Worm (Caenorhabditis elegans) whole organism, L4 larva: ENCODE measurements around the gene elo-5.
"Not testable (repeated sequence)": the region's sequence is repeated elsewhere in the genome, so short reads cannot be mapped to it uniquely, and the experiment has no call there.

Source experiments
- T26A8.4 ChIP-seq: fragments of 200-800 bp; sonication (Bioruptor generic); IDR thresholded peaks from 2 replicates; pipeline ENCODE4 v1.3.6; 2022; ENCODE audit warnings: missing genetic modification characterization, missing compliant biosample characterization
- Y48G9A.11 ChIP-seq: fragments of 200-800 bp; sonication (Bioruptor generic); IDR thresholded peaks from 2 replicates; pipeline ENCODE4 v1.3.6; 2022; ENCODE audit warnings: missing genetic modification reagents, missing genetic modification characterization, missing compliant biosample characterization
- ZK337.2 ChIP-seq: fragments of 200-800 bp; sonication (Bioruptor generic); IDR thresholded peaks from 2 replicates; pipeline ENCODE4 v1.3.6; 2022; ENCODE audit warnings: missing genetic modification reagents, missing genetic modification characterization, missing compliant biosample characterization
- aha-1 ChIP-seq: fragments of 150-350 bp; peaks from one replicate; lab custom pipeline; 2014; ENCODE audit warnings: missing biosample characterization, missing genetic modification characterization
- arid-1 ChIP-seq: fragments of 200-800 bp; sonication (Bioruptor generic); conservative IDR thresholded peaks from 2 replicates; pipeline ENCODE4 v1.3.6; 2022; ENCODE audit warnings: missing genetic modification reagents, missing genetic modification characterization, missing compliant biosample characterization
- ceh-20 ChIP-seq: fragments of 200-800 bp; sonication (Bioruptor generic); IDR thresholded peaks from 2 replicates; pipeline ENCODE4 v1.3.6; 2022; ENCODE audit warnings: missing genetic modification reagents, missing genetic modification characterization, missing compliant biosample characterization
- ceh-32 ChIP-seq: sonication (generic microtip); optimal IDR thresholded peaks from 2 replicates; lab custom pipeline; 2016; ENCODE audit warnings: mild to moderate bottlenecking, missing genetic modification characterization, missing compliant biosample characterization; ENCODE audit not compliant: poor library complexity
- ceh-44 ChIP-seq: fragments of 200-800 bp; sonication (Bioruptor generic); IDR thresholded peaks from 2 replicates; pipeline ENCODE4 v1.3.6; 2022; ENCODE audit warnings: missing genetic modification reagents, missing genetic modification characterization, missing compliant biosample characterization
- daf-16 ChIP-seq, 3 experiments: sonication (generic microtip); optimal IDR thresholded peaks; 2 replicates each; lab custom pipeline; 2016 to 2017; ENCODE audit warnings: missing genetic modification characterization in 3 of 3, missing genetic modification reagents in 3 of 3, mild to moderate bottlenecking in 2 of 3, missing compliant biosample characterization in 2 of 3, missing biosample characterization in 1 of 3, moderate library complexity in 1 of 3
- dmd-6 ChIP-seq: fragments of 200-800 bp; sonication (Bioruptor generic); IDR thresholded peaks from 2 replicates; pipeline ENCODE4 v1.3.6; 2022; ENCODE audit warnings: missing genetic modification reagents, missing genetic modification characterization, missing compliant biosample characterization
- dpl-1 ChIP-seq: fragments of 150-350 bp; optimal IDR thresholded peaks from 2 replicates; lab custom pipeline; 2014; ENCODE audit warnings: missing biosample characterization, missing genetic modification reagents, missing genetic modification characterization
- duxl-1 ChIP-seq: sonication (generic microtip); optimal IDR thresholded peaks from 2 replicates; lab custom pipeline; 2016; ENCODE audit warnings: mild to moderate bottlenecking, missing genetic modification characterization, moderate library complexity, missing compliant biosample characterization; ENCODE audit not compliant: poor library complexity
- dve-1 ChIP-seq: sonication (generic microtip); optimal IDR thresholded peaks from 2 replicates; lab custom pipeline; 2017; ENCODE audit warnings: antibody characterized with exemption, mild to moderate bottlenecking, missing genetic modification characterization, missing compliant biosample characterization; ENCODE audit not compliant: insufficient read depth
- egl-43 ChIP-seq: fragments of 200-800 bp; sonication (Bioruptor generic); IDR thresholded peaks from 2 replicates; pipeline ENCODE4 v1.3.6; 2022; ENCODE audit warnings: missing genetic modification reagents, missing genetic modification characterization, missing compliant biosample characterization
- fos-1 ChIP-seq: fragments of 150-350 bp; optimal IDR thresholded peaks from 2 replicates; lab custom pipeline; 2014; ENCODE audit warnings: missing biosample characterization, missing genetic modification characterization
- hlh-11 ChIP-seq: fragments of 200-800 bp; sonication (Bioruptor generic); optimal IDR thresholded peaks from 2 replicates; lab custom pipeline; 2018; ENCODE audit warnings: mild to moderate bottlenecking, missing genetic modification characterization, missing compliant biosample characterization
- hlh-30 ChIP-seq: sonication (generic microtip); optimal IDR thresholded peaks from 2 replicates; lab custom pipeline; 2017; ENCODE audit warnings: antibody characterized with exemption, mild to moderate bottlenecking, missing genetic modification characterization, missing compliant biosample characterization; ENCODE audit not compliant: insufficient read depth
- lin-15B ChIP-seq: fragments of 150-350 bp; sonication (generic microtip); optimal IDR thresholded peaks from 3 replicates; lab custom pipeline; 2014; ENCODE audit warnings: missing biosample characterization, missing genetic modification characterization
- lin-38 ChIP-seq: fragments of 200-800 bp; sonication (Bioruptor generic); IDR thresholded peaks from 2 replicates; pipeline ENCODE4 v1.3.6; 2022; ENCODE audit warnings: missing genetic modification reagents, missing genetic modification characterization, missing compliant biosample characterization
- lsy-2 ChIP-seq, 2 experiments: fragments of 150-350 bp in 1 of 2; sonication (generic microtip) in 1 of 2; optimal IDR thresholded peaks; 2 replicates each; lab custom pipeline; 2014 to 2017; ENCODE audit warnings: missing biosample characterization in 2 of 2, missing genetic modification characterization in 2 of 2
- mep-1 ChIP-seq: fragments of 150-350 bp; sonication (generic microtip); optimal IDR thresholded peaks from 3 replicates; lab custom pipeline; 2014; ENCODE audit warnings: missing biosample characterization, missing genetic modification characterization
- mxl-3 ChIP-seq: fragments of 200-800 bp; sonication (Bioruptor generic); optimal IDR thresholded peaks from 2 replicates; lab custom pipeline; 2018; ENCODE audit warnings: mild to moderate bottlenecking, missing genetic modification characterization, missing compliant biosample characterization
- nhr-11 ChIP-seq: fragments of 150-350 bp; optimal IDR thresholded peaks from 2 replicates; lab custom pipeline; 2014; ENCODE audit warnings: missing biosample characterization, missing genetic modification characterization
- nhr-28 ChIP-seq: fragments of 150-350 bp; optimal IDR thresholded peaks from 2 replicates; lab custom pipeline; 2014; ENCODE audit warnings: missing biosample characterization, missing genetic modification characterization
- nhr-6 ChIP-seq: fragments of 150-350 bp; optimal IDR thresholded peaks from 2 replicates; lab custom pipeline; 2014; ENCODE audit warnings: missing biosample characterization, missing genetic modification characterization
- pha-4 ChIP-seq, 2 experiments: fragments of 150-350 bp in 1 of 2; fragments of 200-800 bp in 1 of 2; sonication (Bioruptor generic) in 1 of 2; IDR thresholded peaks in 1 of 2; optimal IDR thresholded peaks in 1 of 2; 2 replicates each; pipeline versions ENCODE4 v1.3.6 to Lab custom; 2014 to 2022; ENCODE audit warnings: missing genetic modification characterization in 2 of 2, missing genetic modification reagents in 2 of 2, missing biosample characterization in 1 of 2, missing compliant biosample characterization in 1 of 2
- pqm-1 ChIP-seq: sonication (generic microtip); optimal IDR thresholded peaks from 2 replicates; lab custom pipeline; 2017; ENCODE audit warnings: missing biosample characterization, missing genetic modification characterization
- snpc-1.2 ChIP-seq: fragments of 200-800 bp; sonication (Bioruptor generic); IDR thresholded peaks from 2 replicates; pipeline ENCODE4 v1.3.6; 2022; ENCODE audit warnings: missing genetic modification reagents, missing genetic modification characterization, missing compliant biosample characterization
- snpc-4 ChIP-seq: fragments of 150-350 bp; optimal IDR thresholded peaks from 2 replicates; lab custom pipeline; 2014; ENCODE audit warnings: missing biosample characterization, missing genetic modification characterization
- spr-1 ChIP-seq: sonication (generic microtip); optimal IDR thresholded peaks from 2 replicates; lab custom pipeline; 2016; ENCODE audit warnings: mild to moderate bottlenecking, missing genetic modification characterization, missing compliant biosample characterization
- tra-1 ChIP-seq: fragments of 200-800 bp; sonication (Bioruptor generic); IDR thresholded peaks from 2 replicates; pipeline ENCODE4 v1.3.6; 2022; ENCODE audit warnings: missing genetic modification reagents, missing genetic modification characterization, missing compliant biosample characterization
- unc-130 ChIP-seq: sonication (generic microtip); optimal IDR thresholded peaks from 2 replicates; lab custom pipeline; 2016; ENCODE audit warnings: missing genetic modification reagents, missing genetic modification characterization, missing compliant biosample characterization
- unc-39 ChIP-seq: sonication (generic microtip); optimal IDR thresholded peaks from 2 replicates; lab custom pipeline; 2017; ENCODE audit warnings: missing biosample characterization, missing genetic modification characterization
- unc-62 ChIP-seq, 3 experiments: fragments of 150-350 bp in 1 of 3; sonication (generic microtip); optimal IDR thresholded peaks in 2 of 3; peaks in 1 of 3; 1 replicate in 1 of 3; 2 replicates in 2 of 3; lab custom pipeline; 2014 to 2017; ENCODE audit warnings: missing biosample characterization in 3 of 3, missing genetic modification characterization in 3 of 3, missing genetic modification reagents in 3 of 3, missing genotype in 1 of 3
- zfp-2 ChIP-seq: sonication (generic microtip); optimal IDR thresholded peaks from 2 replicates; lab custom pipeline; 2016; ENCODE audit warnings: mild to moderate bottlenecking, missing genetic modification characterization, missing compliant biosample characterization
- ztf-11 ChIP-seq: fragments of 150-350 bp; optimal IDR thresholded peaks from 2 replicates; lab custom pipeline; 2014; ENCODE audit warnings: missing biosample characterization, missing genetic modification characterization

Gene elo-5

DNA sequence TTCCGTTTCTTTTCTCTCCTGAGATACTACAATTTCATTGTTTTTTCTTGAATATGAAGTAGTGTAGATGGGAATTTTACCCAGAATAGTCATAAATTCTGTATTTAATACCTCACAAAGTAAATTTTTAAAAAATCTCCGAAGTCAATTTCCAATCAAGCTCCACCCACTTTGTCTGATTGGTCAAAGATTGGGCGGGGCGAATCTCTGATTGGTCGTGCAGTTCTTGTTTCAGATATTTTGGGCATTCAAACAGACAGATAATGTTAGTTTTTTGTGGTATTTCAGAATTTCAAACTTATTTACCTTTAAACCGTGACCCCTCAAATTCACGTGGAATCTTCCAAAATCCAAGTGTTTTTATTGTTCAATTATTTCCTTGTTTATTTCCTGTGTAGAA lies 16.4 kb downstream of the elo-5 start, which contains the start of gene F41H10.5:
TSS of gene F41H10.5 (plus strand) at position 375 of the 400 bp plus-strand sequence.
- TF ChIP-seq zfp-2 (tag; lab: Kevin White, UChicago) (no peak), lin-15B (tag; lab: Kevin White, UChicago) (no peak), ZK337.2 (GFP tag; lab: Robert Waterston, UW) (no peak)

DNA sequence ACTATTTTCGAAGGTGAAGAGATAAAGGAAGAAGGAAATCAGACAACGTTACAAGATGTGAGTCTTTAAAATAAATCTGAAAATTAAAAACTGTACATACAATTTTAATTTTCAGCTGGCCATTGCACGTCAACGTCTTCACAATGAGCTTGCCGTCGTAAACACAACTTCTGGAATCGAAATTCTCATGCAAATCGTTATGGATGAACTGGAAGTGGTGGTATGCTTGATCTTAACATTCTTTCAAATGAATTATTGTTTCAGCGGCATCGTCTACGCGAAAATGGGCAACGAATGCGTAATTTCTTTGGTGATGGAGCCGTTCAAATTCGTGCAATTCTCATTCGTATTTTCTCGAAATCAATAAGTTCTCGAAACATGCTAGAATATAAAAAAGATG lies 22.4 kb downstream of the elo-5 start:
- no peak for TF ChIP-seq ztf-11 (tag; lab: Kevin White, UChicago)
- no peak for TF ChIP-seq ceh-20 (GFP tag; lab: Robert Waterston, UW)
- TF ChIP-seq ceh-44 (GFP tag; lab: Robert Waterston, UW), result no peak
- peak in 1 of 2 experiments; percentile 96 for TF ChIP-seq unc-62 (GFP tag; optimal IDR thresholded peaks at IDR 0.05 in 1 of 2; lab: Kevin White, UChicago)
- TF ChIP-seq unc-62 (tag; optimal IDR thresholded peaks at IDR 0.05; lab: Kevin White, UChicago), result no peak
- TF ChIP-seq mxl-3, result no peak
- TF ChIP-seq mep-1 (tag; lab: Kevin White, UChicago), result no peak
- TF ChIP-seq tra-1 (GFP tag; lab: Robert Waterston, UW), result no peak

ce11 chrIV:5354124-5354523 lies 22.8 kb downstream of the elo-5 start, which contains the start of gene Y4C6B.1:
TSS of gene Y4C6B.1 (plus strand) at chrIV:5354488.
- TF ChIP-seq unc-130 (GFP tag; lab: Kevin White, UChicago) (no peak), lin-38 (GFP tag; lab: Robert Waterston, UW) (peak; percentile 87), lsy-2 (tag; optimal IDR thresholded peaks at IDR 0.05; lab: Kevin White, UChicago) (peak in 1 of 2 experiments; percentile 83)

- TF ChIP-seq aha-1 (peak; percentile 46), fos-1 (no peak)
Measured at ce11 chrIV:5353364-5353763, 23.6 kb downstream of the elo-5 start, which contains the start of gene Y4C6B.7. TSS of gene Y4C6B.7 (minus strand) at chrIV:5353464.

- TF ChIP-seq nhr-28 (tag; lab: Kevin White, UChicago), result peak; percentile 35
- peak; percentile 30 for TF ChIP-seq hlh-11 (tag; lab: Kevin White, UChicago)
- TF ChIP-seq dve-1 (tag; lab: Kevin White, UChicago), result peak; percentile 74
- TF ChIP-seq aha-1, result peak; percentile 83
- TF ChIP-seq daf-16 (GFP tag; optimal IDR thresholded peaks at IDR 0.05; lab: Kevin White, UChicago), result not testable (repeated sequence)
- TF ChIP-seq daf-16 (tag; optimal IDR thresholded peaks at IDR 0.05; lab: Kevin White, UChicago), result peak; percentile 40
- peak; percentile 84 for TF ChIP-seq pqm-1 (tag; lab: Kevin White, UChicago)
- peak; percentile 62 for TF ChIP-seq dmd-6
Measured at ce11 chrIV:5350480-5351193, 26.3 kb downstream of the elo-5 start, which contains the start of gene gba-4. TSS of gene gba-4 (minus strand) at chrIV:5350897.

DNA sequence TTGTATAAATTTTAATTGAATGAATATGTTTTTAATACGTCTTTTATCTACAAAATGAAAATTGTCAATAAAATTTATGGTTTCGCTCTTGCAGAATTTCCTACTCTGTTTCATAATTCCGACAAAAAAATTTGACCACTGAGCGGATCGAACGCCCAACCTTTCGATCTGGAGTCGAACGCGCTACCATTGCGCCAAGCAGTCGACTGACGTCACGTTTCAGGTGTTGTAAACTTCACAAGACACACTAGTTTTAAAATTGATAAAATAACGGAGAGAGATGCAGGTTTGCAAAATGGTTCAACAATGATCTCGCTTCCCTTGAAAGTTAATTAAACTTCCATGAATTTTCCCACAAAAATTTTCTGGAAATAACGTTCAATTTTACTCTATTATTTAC lies 32.7 kb downstream of the elo-5 start:
- TF ChIP-seq lin-38 (GFP tag; lab: Robert Waterston, UW) (peak; percentile 54), unc-39 (tag; lab: Kevin White, UChicago) (no peak), unc-130 (GFP tag; lab: Kevin White, UChicago) (no peak), egl-43 (GFP tag; lab: Robert Waterston, UW) (no peak), arid-1 (GFP tag; lab: Robert Waterston, UW) (peak; percentile 53; the same call in 1 of the 2 replicates), hlh-30 (tag; lab: Kevin White, UChicago) (peak; percentile 54), unc-62 (GFP tag; optimal IDR thresholded peaks at IDR 0.05 in 1 of 2; lab: Kevin White, UChicago) (peak in 1 of 2 experiments; percentile 53), unc-62 (tag; optimal IDR thresholded peaks at IDR 0.05; lab: Kevin White, UChicago) (no peak), spr-1 (tag; lab: Kevin White, UChicago) (no peak), ceh-32 (no peak), dpl-1 (GFP tag; lab: Kevin White, UChicago) (no peak), pha-4 (GFP tag; IDR thresholded peaks at IDR 0.05; lab: Robert Waterston, UW) (peak; percentile 56; the same call in 1 of the 2 replicates), pha-4 (tag; optimal IDR thresholded peaks at IDR 0.05; lab: Kevin White, UChicago) (no peak), Y48G9A.11 (GFP tag; lab: Robert Waterston, UW) (no peak), aha-1 (peak; percentile 87), daf-16 (GFP tag; optimal IDR thresholded peaks at IDR 0.05; lab: Kevin White, UChicago) (peak in 1 of 2 experiments; percentile 19), daf-16 (tag; optimal IDR thresholded peaks at IDR 0.05; lab: Kevin White, UChicago) (peak; percentile 55), snpc-4 (tag; lab: Kevin White, UChicago) (no peak), duxl-1 (no peak), lsy-2 (tag; optimal IDR thresholded peaks at IDR 0.05; lab: Kevin White, UChicago) (no peak), ceh-44 (GFP tag; lab: Robert Waterston, UW) (peak; percentile 64; the same call in 1 of the 2 replicates), nhr-6 (tag; lab: Kevin White, UChicago) (peak; percentile 5), nhr-11 (tag; lab: Kevin White, UChicago) (no peak), T26A8.4 (0 out of 2 replicates have a peak, but pooled peaks have one; percentile 29), snpc-1.2 (GFP tag; lab: Robert Waterston, UW) (peak; percentile 95), ceh-20 (GFP tag; lab: Robert Waterston, UW) (no peak)
